Fruit fly (Drosophila melanogaster): ENCODE data around the gene HIP.
A peak's percentile ranks its signal among the peaks of the same experiment; 100 is the strongest.

The HIP gene

DNA sequence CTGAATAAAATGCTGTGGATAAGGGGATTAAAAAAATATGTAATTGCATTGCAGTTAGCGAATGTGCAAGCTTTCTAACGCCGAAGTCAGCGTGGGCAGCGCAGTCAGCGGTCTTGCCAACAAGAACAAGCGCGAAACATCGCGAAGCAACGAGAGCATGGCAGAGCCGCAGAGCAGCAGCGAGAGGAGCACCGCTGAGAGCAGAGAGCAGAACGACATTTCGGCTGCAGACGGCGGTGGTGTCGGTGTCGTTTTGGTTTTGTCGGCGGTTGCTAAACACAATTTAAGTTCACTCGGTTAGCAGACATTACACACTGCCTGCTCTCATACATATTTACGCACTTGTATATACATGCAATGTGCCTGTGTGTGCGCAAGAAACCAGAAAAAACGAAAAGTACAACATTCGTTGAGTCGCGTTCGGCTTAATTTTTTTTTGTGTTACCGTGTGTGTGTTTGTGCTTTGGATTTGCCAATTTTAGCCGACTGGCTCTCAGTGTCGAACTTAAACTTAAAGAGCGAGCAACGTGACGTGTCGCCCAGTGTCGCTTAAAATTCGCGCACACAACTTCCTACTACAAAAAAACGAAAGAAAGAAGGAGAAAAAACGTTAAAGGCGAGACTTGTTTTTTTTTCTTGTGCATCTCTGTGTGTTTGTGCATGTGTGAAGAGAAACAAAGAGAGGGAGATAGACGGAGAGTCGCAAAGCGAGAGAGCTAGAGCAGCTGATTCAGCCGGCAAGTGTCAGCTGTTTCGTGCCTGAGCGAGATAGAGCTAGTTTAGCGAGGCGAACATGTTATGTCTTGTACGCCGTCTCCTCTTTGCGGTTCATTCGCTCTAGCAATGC is 22.9 kb upstream of the HIP start (continued):
- TF ChIP-seq sc (optimal IDR thresholded peaks at IDR 0.05) (no peak), sc (GFP tag; optimal IDR thresholded peaks at IDR 0.05) (no peak), sisA (GFP tag; IDR thresholded peaks at IDR 0.05) (no peak), nerfin-1 (tag; optimal IDR thresholded peaks at IDR 0.05) (peak; percentile 24), CG18599 (GFP tag; optimal IDR thresholded peaks at IDR 0.05) (no peak), btn (GFP tag; optimal IDR thresholded peaks at IDR 0.05) (no peak), hkb (optimal IDR thresholded peaks at IDR 0.05) (no peak), hkb (GFP tag; IDR thresholded peaks at IDR 0.05) (no peak), vfl (GFP tag; optimal IDR thresholded peaks at IDR 0.05) (no peak), CG8359 (GFP tag; optimal IDR thresholded peaks at IDR 0.05; ENCODE audit: borderline replicate concordance) (no peak), usp (GFP tag; optimal IDR thresholded peaks at IDR 0.05) (no peak), CG6813 (GFP tag; optimal IDR thresholded peaks at IDR 0.05) (no peak), unc-4 (GFP tag; IDR thresholded peaks at IDR 0.05; ENCODE audit: partially characterized antibody) (no peak), CG11723 (GFP tag; optimal IDR thresholded peaks at IDR 0.05) (no peak), fd102C (GFP tag; optimal IDR thresholded peaks at IDR 0.05) (no peak), Dref (GFP tag; IDR thresholded peaks at IDR 0.05) (no peak), CG9609 (GFP tag; optimal IDR thresholded peaks at IDR 0.05) (no peak), pnt (GFP tag; optimal IDR thresholded peaks at IDR 0.05) (no peak), CG7271 (tag; optimal IDR thresholded peaks at IDR 0.05) (no peak), Gsc (GFP tag; IDR thresholded peaks at IDR 0.05) (no peak), Drgx (GFP tag; IDR thresholded peaks at IDR 0.05) (peak; percentile 82), CG14667 (GFP tag; IDR thresholded peaks at IDR 0.05) (no peak), abd-A (tag; optimal IDR thresholded peaks at IDR 0.05) (peak; percentile 68), CG10462 (GFP tag; optimal IDR thresholded peaks at IDR 0.05) (no peak), bowl (GFP tag; IDR thresholded peaks at IDR 0.05) (no peak), GATAe (GFP tag; conservative IDR thresholded peaks at IDR 0.05) (no peak), CG11695 (GFP tag; IDR thresholded peaks at IDR 0.05) (no peak), CG1602 (GFP tag; optimal IDR thresholded peaks at IDR 0.05) (no peak), trem (tag; optimal IDR thresholded peaks at IDR 0.05) (no peak), ham (GFP tag; IDR thresholded peaks at IDR 0.05) (no peak), CG9817 (tag; optimal IDR thresholded peaks at IDR 0.05) (no peak), mirr (GFP tag; optimal IDR thresholded peaks at IDR 0.05) (peak; percentile 72), CG17385 (GFP tag; optimal IDR thresholded peaks at IDR 0.05) (peak; percentile 55), toy (GFP tag; IDR thresholded peaks at IDR 0.05) (no peak), bigmax (GFP tag; optimal IDR thresholded peaks at IDR 0.05) (no peak), Ada2b (GFP tag; IDR thresholded peaks at IDR 0.05) (no peak), cad (GFP tag; optimal IDR thresholded peaks at IDR 0.05) (no peak), Atf6 (GFP tag; IDR thresholded peaks at IDR 0.05) (no peak), CG15601 (tag; optimal IDR thresholded peaks at IDR 0.05) (peak; percentile 10), Nf-YC (tag; optimal IDR thresholded peaks at IDR 0.05) (no peak), grau (tag; optimal IDR thresholded peaks at IDR 0.05) (no peak), slou (GFP tag; optimal IDR thresholded peaks at IDR 0.05) (no peak), CG33213 (GFP tag; optimal IDR thresholded peaks at IDR 0.05) (no peak), CG18764 (GFP tag; optimal IDR thresholded peaks at IDR 0.05) (no peak), Fer3 (tag; optimal IDR thresholded peaks at IDR 0.05) (no peak), Dbx (GFP tag; IDR thresholded peaks at IDR 0.05) (no peak), chinmo (GFP tag; IDR thresholded peaks at IDR 0.05; ENCODE audit: partially characterized antibody) (peak; percentile 91), CG31388 (GFP tag; optimal IDR thresholded peaks at IDR 0.05) (no peak), CG11085 (GFP tag; IDR thresholded peaks at IDR 0.05) (no peak), CG1792 (GFP tag; optimal IDR thresholded peaks at IDR 0.05) (no peak), ase (GFP tag; IDR thresholded peaks at IDR 0.05) (no peak)
